Fruit fly (Drosophila melanogaster) whole organism, embryonic: ENCODE data around the gene shv.

Source experiments
- Ada2b ChIP-seq: fragments of 200-800 bp; sonication (Bioruptor generic); IDR thresholded peaks from 2 replicates; pipeline ENCODE4 v1.3.6; 2022; ENCODE audit warnings: missing biosample characterization, missing genetic modification characterization
- C15 ChIP-seq: fragments of 200-800 bp; sonication (Bioruptor generic); IDR thresholded peaks from 3 replicates; pipeline ENCODE4 v1.3.6; 2022; ENCODE audit warnings: missing biosample characterization, missing genetic modification characterization
- CG10267 ChIP-seq: fragments of 200-800 bp; sonication (Bioruptor generic); optimal IDR thresholded peaks from 2 replicates; lab custom pipeline; 2018; ENCODE audit warnings: missing biosample characterization, mild to moderate bottlenecking, missing genetic modification characterization, moderate library complexity
- CG10366 ChIP-seq: fragments of 200-800 bp; sonication (Bioruptor generic); IDR thresholded peaks from 2 replicates; pipeline ENCODE4 v1.3.6; 2022; ENCODE audit warnings: missing biosample characterization, missing genetic modification characterization
- CG10654 ChIP-seq: fragments of 200-800 bp; sonication (Bioruptor generic); optimal IDR thresholded peaks from 2 replicates; lab custom pipeline; 2016; ENCODE audit warnings: missing biosample characterization, missing genetic modification characterization
- CG10979 ChIP-seq: fragments of 200-800 bp; sonication (Bioruptor generic); optimal IDR thresholded peaks from 2 replicates; lab custom pipeline; 2018; ENCODE audit warnings: missing biosample characterization, mild to moderate bottlenecking, missing genetic modification characterization, moderate library complexity
- CG11695 ChIP-seq: fragments of 200-800 bp; sonication (Bioruptor generic); IDR thresholded peaks from 3 replicates; pipeline ENCODE4 v1.3.6; 2022; ENCODE audit warnings: missing biosample characterization, missing genetic modification characterization
- CG11696 ChIP-seq: fragments of 200-800 bp; sonication (Bioruptor generic); IDR thresholded peaks from 2 replicates; pipeline ENCODE4 v1.3.6; 2022; ENCODE audit warnings: missing biosample characterization, missing genetic modification characterization
- CG13123 ChIP-seq: fragments of 200-800 bp; sonication (Bioruptor generic); optimal IDR thresholded peaks from 2 replicates; lab custom pipeline; 2016; ENCODE audit warnings: missing biosample characterization, missing genetic modification characterization
- CG13894 ChIP-seq: fragments of 200-800 bp; sonication (Bioruptor generic); optimal IDR thresholded peaks from 3 replicates; lab custom pipeline; 2018; ENCODE audit warnings: missing biosample characterization, mild to moderate bottlenecking, missing genetic modification characterization, moderate library complexity
- CG15269 ChIP-seq: fragments of 200-800 bp; sonication (Bioruptor generic); optimal IDR thresholded peaks from 2 replicates; lab custom pipeline; 2018; ENCODE audit warnings: missing biosample characterization, mild to moderate bottlenecking, missing genetic modification characterization, moderate library complexity
- CG15514 ChIP-seq: fragments of 200-800 bp; sonication (Bioruptor generic); optimal IDR thresholded peaks from 3 replicates; lab custom pipeline; 2017; ENCODE audit warnings: missing biosample characterization, missing genetic modification characterization, mild to moderate bottlenecking, moderate library complexity, missing genetic modification reagents
- CG1647 ChIP-seq: fragments of 200-800 bp; sonication (Bioruptor generic); optimal IDR thresholded peaks from 3 replicates; lab custom pipeline; 2016; ENCODE audit warnings: missing biosample characterization, missing genetic modification characterization
- CG16815 ChIP-seq: fragments of 200-800 bp; sonication (Bioruptor generic); optimal IDR thresholded peaks from 3 replicates; lab custom pipeline; 2017; ENCODE audit warnings: missing biosample characterization, mild to moderate bottlenecking, missing genetic modification characterization
- CG17829 ChIP-seq: fragments of 200-800 bp; optimal IDR thresholded peaks from 2 replicates; lab custom pipeline; 2019; ENCODE audit warnings: missing biosample characterization, mild to moderate bottlenecking, missing genetic modification characterization, moderate library complexity
- CG18011 ChIP-seq: fragments of 200-800 bp; sonication (Bioruptor generic); optimal IDR thresholded peaks from 2 replicates; lab custom pipeline; 2017; ENCODE audit warnings: missing biosample characterization, missing genetic modification characterization, mild to moderate bottlenecking, moderate library complexity, missing genotype
- CG2116 ChIP-seq: fragments of 200-800 bp; sonication (Bioruptor generic); optimal IDR thresholded peaks from 3 replicates; lab custom pipeline; 2018; ENCODE audit warnings: missing biosample characterization, mild to moderate bottlenecking, missing genetic modification characterization
- CG31388 ChIP-seq: fragments of 200-800 bp; sonication (Bioruptor generic); optimal IDR thresholded peaks from 2 replicates; lab custom pipeline; 2016; ENCODE audit warnings: missing biosample characterization, missing genetic modification characterization
- CG3407 ChIP-seq: fragments of 200-800 bp; sonication (Bioruptor generic); optimal IDR thresholded peaks from 2 replicates; lab custom pipeline; 2018; ENCODE audit warnings: missing biosample characterization, mild to moderate bottlenecking, missing genetic modification characterization
- CG6683 ChIP-seq: fragments of 200-800 bp; sonication (Bioruptor generic); optimal IDR thresholded peaks from 2 replicates; lab custom pipeline; 2017; ENCODE audit warnings: missing biosample characterization, mild to moderate bottlenecking, missing genetic modification characterization, missing genetic modification reagents
- CG6813 ChIP-seq: fragments of 200-800 bp; sonication (Bioruptor generic); optimal IDR thresholded peaks from 2 replicates; lab custom pipeline; 2017; ENCODE audit warnings: missing biosample characterization, missing genetic modification characterization, mild to moderate bottlenecking, moderate library complexity, missing genetic modification reagents
- CG9727 ChIP-seq: fragments of 200-800 bp; sonication (Bioruptor generic); optimal IDR thresholded peaks from 3 replicates; lab custom pipeline; 2017; ENCODE audit warnings: missing biosample characterization, mild to moderate bottlenecking, missing genetic modification characterization
- Chrac-16 ChIP-seq: fragments of 200-800 bp; sonication (Bioruptor generic); optimal IDR thresholded peaks from 3 replicates; lab custom pipeline; 2016; ENCODE audit warnings: missing biosample characterization, missing genetic modification characterization
- CoRest ChIP-seq: fragments of 200-800 bp; sonication (Bioruptor generic); optimal IDR thresholded peaks from 3 replicates; lab custom pipeline; 2018; ENCODE audit warnings: missing biosample characterization, mild to moderate bottlenecking, missing genetic modification characterization, moderate library complexity
- Dbx ChIP-seq: fragments of 200-800 bp; sonication (Bioruptor generic); IDR thresholded peaks from 3 replicates; pipeline ENCODE4 v1.3.6; 2022; ENCODE audit warnings: missing biosample characterization, missing genetic modification characterization
- GATAe ChIP-seq: fragments of 200-800 bp; sonication (Bioruptor generic); conservative IDR thresholded peaks from 2 replicates; pipeline ENCODE4 v1.3.6; 2022; ENCODE audit warnings: missing biosample characterization, missing genetic modification characterization
- H15 ChIP-seq: fragments of 200-800 bp; sonication (Bioruptor generic); IDR thresholded peaks from 3 replicates; pipeline ENCODE4 v1.3.6; 2022; ENCODE audit warnings: missing biosample characterization, missing genetic modification characterization
- HLHmδ ChIP-seq: fragments of 200-800 bp; sonication (Bioruptor generic); optimal IDR thresholded peaks from 2 replicates; lab custom pipeline; 2018; ENCODE audit warnings: missing biosample characterization, mild to moderate bottlenecking, missing genetic modification characterization, moderate library complexity
- HmgZ ChIP-seq: fragments of 200-800 bp; sonication (Bioruptor generic); optimal IDR thresholded peaks from 2 replicates; lab custom pipeline; 2018; ENCODE audit warnings: missing biosample characterization, mild to moderate bottlenecking, missing genetic modification characterization
- Hr39 ChIP-seq: fragments of >200 bp; optimal IDR thresholded peaks from 2 replicates; lab custom pipeline; 2017
- Kr ChIP-seq: fragments of 200-800 bp; sonication (Bioruptor generic); optimal IDR thresholded peaks from 2 replicates; lab custom pipeline; 2017; ENCODE audit warnings: missing biosample characterization, mild to moderate bottlenecking, missing genetic modification characterization
- MBD-R2 ChIP-seq: fragments of 200-800 bp; sonication (Bioruptor generic); IDR thresholded peaks from 2 replicates; pipeline ENCODE4 v1.3.6; 2022; ENCODE audit warnings: missing biosample characterization, missing genetic modification characterization
- Ravus ChIP-seq: fragments of 200-800 bp; sonication (Bioruptor generic); IDR thresholded peaks from 2 replicates; pipeline ENCODE4 v1.3.6; 2022; ENCODE audit warnings: missing biosample characterization, missing genetic modification characterization
- Sry-δ ChIP-seq: fragments of 200-800 bp; sonication (Bioruptor generic); optimal IDR thresholded peaks from 2 replicates; lab custom pipeline; 2016; ENCODE audit warnings: missing biosample characterization, missing genetic modification characterization
- bcd ChIP-seq: fragments of 200-800 bp; sonication (Bioruptor generic); optimal IDR thresholded peaks from 2 replicates; lab custom pipeline; 2017; ENCODE audit warnings: missing biosample characterization, mild to moderate bottlenecking, missing genetic modification characterization
- chn ChIP-seq: fragments of 200-800 bp; sonication (Bioruptor generic); optimal IDR thresholded peaks from 2 replicates; lab custom pipeline; 2016; ENCODE audit warnings: missing biosample characterization, missing genetic modification characterization
- da ChIP-seq: fragments of 200-800 bp; sonication (Bioruptor generic); optimal IDR thresholded peaks from 2 replicates; lab custom pipeline; 2016; ENCODE audit warnings: missing biosample characterization, missing genetic modification characterization
- dan ChIP-seq: fragments of 200-800 bp; sonication (Bioruptor generic); IDR thresholded peaks from 2 replicates; pipeline ENCODE4 v1.3.6; 2022; ENCODE audit warnings: missing biosample characterization, missing genetic modification characterization
- dati ChIP-seq: fragments of 200-800 bp; sonication (Bioruptor generic); IDR thresholded peaks from 2 replicates; pipeline ENCODE4 v1.3.6; 2022; ENCODE audit warnings: missing biosample characterization, missing genetic modification characterization
- dimm ChIP-seq: fragments of 200-800 bp; sonication (Bioruptor generic); IDR thresholded peaks from 2 replicates; pipeline ENCODE4 v1.3.6; 2022; ENCODE audit warnings: missing biosample characterization, missing genetic modification characterization
- en ChIP-seq: fragments of 200-800 bp; sonication (Bioruptor generic); optimal IDR thresholded peaks from 2 replicates; lab custom pipeline; 2016; ENCODE audit warnings: missing biosample characterization, missing genetic modification characterization
- exex ChIP-seq: fragments of 200-800 bp; sonication (Bioruptor generic); optimal IDR thresholded peaks from 4 replicates; lab custom pipeline; 2018; ENCODE audit warnings: missing biosample characterization, mild to moderate bottlenecking, missing genetic modification characterization, moderate library complexity
- gem ChIP-seq: fragments of 200-800 bp; sonication (Bioruptor generic); optimal IDR thresholded peaks from 2 replicates; lab custom pipeline; 2019; ENCODE audit warnings: missing biosample characterization, mild to moderate bottlenecking, missing genetic modification characterization, moderate library complexity
- grn ChIP-seq: fragments of 200-800 bp; sonication (Bioruptor generic); optimal IDR thresholded peaks from 3 replicates; lab custom pipeline; 2017; ENCODE audit warnings: missing biosample characterization, missing genetic modification characterization
- luna ChIP-seq: fragments of 200-800 bp; sonication (Bioruptor generic); optimal IDR thresholded peaks from 2 replicates; lab custom pipeline; 2016; ENCODE audit warnings: missing biosample characterization, missing genetic modification characterization
- maf-S ChIP-seq: fragments of 200-800 bp; sonication (Bioruptor generic); optimal IDR thresholded peaks from 2 replicates; lab custom pipeline; 2016; ENCODE audit warnings: missing biosample characterization, missing genetic modification characterization
- pb ChIP-seq: fragments of 200-800 bp; sonication (Bioruptor generic); optimal IDR thresholded peaks from 3 replicates; lab custom pipeline; 2016; ENCODE audit warnings: missing biosample characterization, missing genetic modification characterization
- row ChIP-seq: fragments of 200-800 bp; sonication (Bioruptor generic); IDR thresholded peaks from 3 replicates; pipeline ENCODE4 v1.3.6; 2022; ENCODE audit warnings: missing biosample characterization, missing genetic modification characterization
- run ChIP-seq: fragments of 200-800 bp; sonication (Bioruptor generic); optimal IDR thresholded peaks from 3 replicates; lab custom pipeline; 2018; ENCODE audit warnings: missing biosample characterization, mild to moderate bottlenecking, missing genetic modification characterization
- tio ChIP-seq: fragments of 200-800 bp; sonication (Bioruptor generic); optimal IDR thresholded peaks from 2 replicates; lab custom pipeline; 2017; ENCODE audit warnings: missing biosample characterization, missing genetic modification characterization, inconsistent platforms
- zf30C ChIP-seq: fragments of 200-800 bp; sonication (Bioruptor generic); optimal IDR thresholded peaks from 3 replicates; lab custom pipeline; 2018; ENCODE audit warnings: missing biosample characterization, mild to moderate bottlenecking, missing genetic modification characterization

The shv gene

DNA sequence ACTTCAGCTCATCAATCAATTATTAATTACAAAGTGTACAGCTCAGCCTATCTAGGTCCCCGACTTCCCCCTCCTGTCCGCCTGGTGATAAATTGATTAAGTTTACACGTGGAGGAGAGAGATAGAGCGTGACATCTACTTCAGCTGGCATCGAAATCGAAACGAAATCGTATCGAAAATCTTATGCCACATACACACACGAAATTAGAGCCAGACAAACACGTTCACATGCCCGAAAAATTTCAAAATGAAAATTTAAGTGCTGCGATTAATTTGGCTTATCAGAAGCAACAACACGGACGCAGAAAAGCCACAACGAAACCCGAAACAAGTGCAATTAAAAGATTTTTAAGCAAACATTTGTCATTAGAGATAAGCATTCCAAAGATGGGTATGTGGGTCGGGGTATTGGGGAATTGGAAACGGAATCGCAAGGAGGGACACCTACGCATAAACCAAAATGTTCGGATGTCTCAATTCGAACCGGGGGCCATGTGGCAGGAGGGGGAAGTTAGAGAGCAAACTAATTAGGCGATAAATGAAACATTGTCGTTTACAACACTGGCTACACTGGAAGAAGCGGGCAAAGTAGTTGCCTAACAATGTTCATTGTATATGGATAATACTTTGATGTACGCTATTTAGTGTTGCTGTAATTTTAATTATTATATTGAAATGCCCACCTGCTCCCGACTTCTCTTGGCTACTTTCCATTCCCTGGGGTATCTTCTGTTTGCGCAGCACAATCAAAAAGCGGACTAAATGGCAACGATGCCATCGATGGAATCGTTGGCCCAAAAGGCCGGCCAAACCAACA is 45.0 kb downstream of the shv start (continued):
- TF ChIP-seq Sry-δ (no peak), CG31388 (GFP tag; lab: Kevin White, UChicago) (no peak), dati (GFP tag; lab: Robert Waterston, UW) (no peak), dan (GFP tag; lab: Robert Waterston, UW) (no peak), Chrac-16 (GFP tag; lab: Kevin White, UChicago) (no peak), CG11696 (GFP tag; lab: Robert Waterston, UW) (no peak), Ravus (GFP tag; lab: Robert Waterston, UW) (no peak), CG11695 (GFP tag; lab: Robert Waterston, UW) (no peak), CG13894 (tag; lab: Kevin White, UChicago) (no peak), CG10267 (tag; lab: Kevin White, UChicago) (no peak), CG15269 (tag; lab: Kevin White, UChicago) (no peak), Hr39 (lab: Kevin White, UChicago) (no peak), en (GFP tag; lab: Kevin White, UChicago) (no peak), CG13123 (no peak), MBD-R2 (GFP tag; lab: Robert Waterston, UW) (0 out of 2 replicates have a peak, but pooled peaks have one; percentile 10), CG18011 (no peak), maf-S (no peak), CG10979 (tag; lab: Kevin White, UChicago) (no peak), HLHmδ (GFP tag; lab: Kevin White, UChicago) (no peak), bcd (GFP tag; lab: Kevin White, UChicago) (peak; percentile 1), CG1647 (no peak), pb (GFP tag; lab: Kevin White, UChicago) (no peak), luna (no peak), run (tag; lab: Kevin White, UChicago) (no peak), da (GFP tag; lab: Kevin White, UChicago) (no peak), CG10654 (GFP tag; lab: Kevin White, UChicago) (no peak), HmgZ (tag; lab: Kevin White, UChicago) (no peak), CG16815 (GFP tag; lab: Kevin White, UChicago) (no peak), CG10366 (GFP tag; lab: Robert Waterston, UW) (no peak), Dbx (GFP tag; lab: Robert Waterston, UW) (no peak), CoRest (peak; percentile 9), CG2116 (GFP tag; lab: Kevin White, UChicago) (no peak), C15 (no peak), CG6813 (no peak), CG17829 (tag; lab: Kevin White, UChicago) (no peak), Ada2b (no peak), CG9727 (no peak), row (peak; percentile 41; the same call in 1 of the 3 replicates), gem (peak; percentile 13), GATAe (no peak), grn (peak; percentile 92), dimm (GFP tag; lab: Robert Waterston, UW) (no peak), zf30C (peak; percentile 31), chn (GFP tag; lab: Kevin White, UChicago) (no peak), CG6683 (GFP tag; lab: Kevin White, UChicago) (no peak), exex (tag; lab: Kevin White, UChicago) (peak; percentile 96), CG15514 (GFP tag; lab: Kevin White, UChicago) (no peak), H15 (no peak), tio (GFP tag; lab: Kevin White, UChicago) (no peak), Kr (GFP tag; lab: Kevin White, UChicago) (no peak), CG3407 (GFP tag; lab: Kevin White, UChicago) (no peak)
